Worm (Caenorhabditis elegans) whole organism, L4 larva: Measurements from ENCODE around the gene K08E4.3.

Experiments used
- F10B5.3 ChIP-seq: sonication (generic microtip); optimal IDR thresholded peaks from 2 replicates; lab custom pipeline; 2016; ENCODE audit warnings: mild to moderate bottlenecking, missing genetic modification characterization, missing compliant biosample characterization
- F26F4.8 ChIP-seq: fragments of 200-800 bp; sonication (Bioruptor generic); conservative IDR thresholded peaks from 2 replicates; pipeline ENCODE4 v1.3.6; 2022; ENCODE audit warnings: missing genetic modification characterization, missing compliant biosample characterization
- F37D6.2 ChIP-seq: sonication (generic microtip); optimal IDR thresholded peaks from 2 replicates; lab custom pipeline; 2016; ENCODE audit warnings: mild to moderate bottlenecking, missing genetic modification characterization, missing compliant biosample characterization
- F49E8.2 ChIP-seq: sonication (generic microtip); optimal IDR thresholded peaks from 2 replicates; lab custom pipeline; 2016; ENCODE audit warnings: missing compliant biosample characterization, mild to moderate bottlenecking, missing genetic modification characterization, borderline replicate concordance
- T26A8.4 ChIP-seq: fragments of 200-800 bp; sonication (Bioruptor generic); IDR thresholded peaks from 2 replicates; pipeline ENCODE4 v1.3.6; 2022; ENCODE audit warnings: missing genetic modification characterization, missing compliant biosample characterization
- Y75B8A.6 ChIP-seq: fragments of 200-800 bp; sonication (Bioruptor generic); IDR thresholded peaks from 2 replicates; pipeline ENCODE4 v1.3.6; 2022; ENCODE audit warnings: missing genetic modification reagents, missing genetic modification characterization, missing compliant biosample characterization
- ZK337.2 ChIP-seq: fragments of 200-800 bp; sonication (Bioruptor generic); IDR thresholded peaks from 2 replicates; pipeline ENCODE4 v1.3.6; 2022; ENCODE audit warnings: missing genetic modification reagents, missing genetic modification characterization, missing compliant biosample characterization
- arid-1 ChIP-seq: fragments of 200-800 bp; sonication (Bioruptor generic); conservative IDR thresholded peaks from 2 replicates; pipeline ENCODE4 v1.3.6; 2022; ENCODE audit warnings: missing genetic modification reagents, missing genetic modification characterization, missing compliant biosample characterization
- attf-4 ChIP-seq: sonication (generic microtip); optimal IDR thresholded peaks from 3 replicates; lab custom pipeline; 2017; ENCODE audit warnings: missing biosample characterization, missing genetic modification characterization
- ceh-28 ChIP-seq: fragments of 150-350 bp; optimal IDR thresholded peaks from 2 replicates; lab custom pipeline; 2014; ENCODE audit warnings: missing biosample characterization, missing genetic modification reagents, missing genetic modification characterization
- ceh-62 ChIP-seq: sonication (generic microtip); optimal IDR thresholded peaks from 2 replicates; lab custom pipeline; 2017; ENCODE audit warnings: missing biosample characterization, missing genetic modification characterization
- ceh-82 ChIP-seq: sonication (generic microtip); optimal IDR thresholded peaks from 2 replicates; lab custom pipeline; 2017; ENCODE audit warnings: missing biosample characterization, missing genetic modification characterization
- daf-12 ChIP-seq: fragments of 150-350 bp; optimal IDR thresholded peaks from 2 replicates; lab custom pipeline; 2014; ENCODE audit warnings: missing biosample characterization, missing genetic modification reagents, missing genetic modification characterization
- daf-8 ChIP-seq: fragments of 200-800 bp; sonication (Bioruptor generic); IDR thresholded peaks from 2 replicates; pipeline ENCODE4 v1.3.6; 2022; ENCODE audit warnings: missing genetic modification characterization, missing compliant biosample characterization
- dmd-8 ChIP-seq: fragments of 200-800 bp; sonication (Bioruptor generic); IDR thresholded peaks from 2 replicates; pipeline ENCODE4 v1.3.6; 2022; ENCODE audit warnings: missing genetic modification characterization, missing compliant biosample characterization
- dmd-9 ChIP-seq: fragments of 200-800 bp; sonication (Bioruptor generic); IDR thresholded peaks from 2 replicates; pipeline ENCODE4 v1.3.6; 2022; ENCODE audit warnings: missing genetic modification reagents, missing genetic modification characterization, missing compliant biosample characterization
- dve-1 ChIP-seq: sonication (generic microtip); optimal IDR thresholded peaks from 2 replicates; lab custom pipeline; 2017; ENCODE audit warnings: antibody characterized with exemption, mild to moderate bottlenecking, missing genetic modification characterization, missing compliant biosample characterization; ENCODE audit not compliant: insufficient read depth
- egl-43 ChIP-seq: fragments of 200-800 bp; sonication (Bioruptor generic); IDR thresholded peaks from 2 replicates; pipeline ENCODE4 v1.3.6; 2022; ENCODE audit warnings: missing genetic modification reagents, missing genetic modification characterization, missing compliant biosample characterization
- fkh-10 ChIP-seq: fragments of 150-350 bp; optimal IDR thresholded peaks from 2 replicates; lab custom pipeline; 2014; ENCODE audit warnings: missing biosample characterization, missing genetic modification reagents, missing genetic modification characterization
- fos-1 ChIP-seq: fragments of 150-350 bp; optimal IDR thresholded peaks from 2 replicates; lab custom pipeline; 2014; ENCODE audit warnings: missing biosample characterization, missing genetic modification characterization
- gei-8 ChIP-seq: fragments of 200-800 bp; sonication (Bioruptor generic); optimal IDR thresholded peaks from 2 replicates; lab custom pipeline; 2018; ENCODE audit warnings: mild to moderate bottlenecking, missing genetic modification characterization, missing compliant biosample characterization
- hlh-30 ChIP-seq: sonication (generic microtip); optimal IDR thresholded peaks from 2 replicates; lab custom pipeline; 2017; ENCODE audit warnings: antibody characterized with exemption, mild to moderate bottlenecking, missing genetic modification characterization, missing compliant biosample characterization; ENCODE audit not compliant: insufficient read depth
- lim-7 ChIP-seq: fragments of 200-800 bp; sonication (Bioruptor generic); IDR thresholded peaks from 2 replicates; pipeline ENCODE4 v1.3.6; 2022; ENCODE audit warnings: missing genetic modification characterization, missing compliant biosample characterization
- lin-38 ChIP-seq: fragments of 200-800 bp; sonication (Bioruptor generic); IDR thresholded peaks from 2 replicates; pipeline ENCODE4 v1.3.6; 2022; ENCODE audit warnings: missing genetic modification reagents, missing genetic modification characterization, missing compliant biosample characterization
- lir-3 ChIP-seq: sonication (generic microtip); optimal IDR thresholded peaks from 2 replicates; lab custom pipeline; 2016; ENCODE audit warnings: mild to moderate bottlenecking, missing genetic modification characterization, missing compliant biosample characterization
- mdl-1 ChIP-seq, 2 experiments: fragments of 150-350 bp in 1 of 2; sonication (generic microtip) in 1 of 2; optimal IDR thresholded peaks; 2 replicates each; lab custom pipeline; 2014 to 2017; ENCODE audit warnings: missing biosample characterization in 2 of 2, missing genetic modification characterization in 2 of 2
- mdt-29 ChIP-seq: fragments of 200-800 bp; sonication (Bioruptor generic); IDR thresholded peaks from 2 replicates; pipeline ENCODE4 v1.3.6; 2022; ENCODE audit warnings: missing genetic modification reagents, missing genetic modification characterization, missing compliant biosample characterization
- mep-1 ChIP-seq: fragments of 150-350 bp; sonication (generic microtip); optimal IDR thresholded peaks from 3 replicates; lab custom pipeline; 2014; ENCODE audit warnings: missing biosample characterization, missing genetic modification characterization
- mes-2 ChIP-seq: sonication (generic microtip); optimal IDR thresholded peaks from 2 replicates; lab custom pipeline; 2016; ENCODE audit warnings: missing genotype, mild to moderate bottlenecking, missing genetic modification characterization, missing compliant biosample characterization; ENCODE audit not compliant: poor library complexity, severe bottlenecking
- mxl-2 ChIP-seq: fragments of 200-800 bp; sonication (Bioruptor generic); conservative IDR thresholded peaks from 2 replicates; pipeline ENCODE4 v1.3.6; 2022; ENCODE audit warnings: missing genetic modification reagents, missing genetic modification characterization, missing compliant biosample characterization
- mxl-3 ChIP-seq: fragments of 200-800 bp; sonication (Bioruptor generic); optimal IDR thresholded peaks from 2 replicates; lab custom pipeline; 2018; ENCODE audit warnings: mild to moderate bottlenecking, missing genetic modification characterization, missing compliant biosample characterization
- nhr-11 ChIP-seq: fragments of 150-350 bp; optimal IDR thresholded peaks from 2 replicates; lab custom pipeline; 2014; ENCODE audit warnings: missing biosample characterization, missing genetic modification characterization
- nhr-237 ChIP-seq: sonication (generic microtip); optimal IDR thresholded peaks from 2 replicates; lab custom pipeline; 2017; ENCODE audit warnings: missing biosample characterization, missing genetic modification characterization
- nhr-48 ChIP-seq: sonication (generic microtip); optimal IDR thresholded peaks from 2 replicates; lab custom pipeline; 2016; ENCODE audit warnings: mild to moderate bottlenecking, missing genetic modification characterization, missing compliant biosample characterization
- nhr-6 ChIP-seq: fragments of 150-350 bp; optimal IDR thresholded peaks from 2 replicates; lab custom pipeline; 2014; ENCODE audit warnings: missing biosample characterization, missing genetic modification characterization
- nhr-76 ChIP-seq: fragments of 150-350 bp; optimal IDR thresholded peaks from 2 replicates; lab custom pipeline; 2014; ENCODE audit warnings: missing biosample characterization, missing genetic modification characterization
- pha-4 ChIP-seq, 2 experiments: fragments of 150-350 bp in 1 of 2; fragments of 200-800 bp in 1 of 2; sonication (Bioruptor generic) in 1 of 2; IDR thresholded peaks in 1 of 2; optimal IDR thresholded peaks in 1 of 2; 2 replicates each; pipeline versions ENCODE4 v1.3.6 to Lab custom; 2014 to 2022; ENCODE audit warnings: missing genetic modification characterization in 2 of 2, missing genetic modification reagents in 2 of 2, missing biosample characterization in 1 of 2, missing compliant biosample characterization in 1 of 2
- rbr-2 ChIP-seq: sonication (generic microtip); optimal IDR thresholded peaks from 2 replicates; lab custom pipeline; 2016; ENCODE audit warnings: missing genotype, missing genetic modification characterization, missing compliant biosample characterization
- saeg-2 ChIP-seq: fragments of 200-800 bp; sonication (Bioruptor generic); IDR thresholded peaks from 2 replicates; pipeline ENCODE4 v1.3.6; 2022; ENCODE audit warnings: missing genetic modification reagents, missing genetic modification characterization, missing compliant biosample characterization
- sdz-12 ChIP-seq: fragments of 200-800 bp; sonication (Bioruptor generic); optimal IDR thresholded peaks from 2 replicates; lab custom pipeline; 2018; ENCODE audit warnings: mild to moderate bottlenecking, missing genetic modification characterization, missing compliant biosample characterization
- skn-1 ChIP-seq: fragments of 150-350 bp; optimal IDR thresholded peaks from 2 replicates; lab custom pipeline; 2014; ENCODE audit warnings: missing biosample characterization, missing genetic modification characterization
- snpc-1.2 ChIP-seq: fragments of 200-800 bp; sonication (Bioruptor generic); IDR thresholded peaks from 2 replicates; pipeline ENCODE4 v1.3.6; 2022; ENCODE audit warnings: missing genetic modification reagents, missing genetic modification characterization, missing compliant biosample characterization
- snpc-4 ChIP-seq: fragments of 150-350 bp; optimal IDR thresholded peaks from 2 replicates; lab custom pipeline; 2014; ENCODE audit warnings: missing biosample characterization, missing genetic modification characterization
- spr-3 ChIP-seq: fragments of 200-800 bp; sonication (Bioruptor generic); optimal IDR thresholded peaks from 2 replicates; lab custom pipeline; 2018; ENCODE audit warnings: mild to moderate bottlenecking, missing genetic modification characterization, missing compliant biosample characterization
- tag-97 ChIP-seq: fragments of 200-800 bp; sonication (Bioruptor generic); IDR thresholded peaks from 2 replicates; pipeline ENCODE4 v1.3.6; 2022; ENCODE audit warnings: missing genetic modification characterization, missing compliant biosample characterization
- tra-1 ChIP-seq: fragments of 200-800 bp; sonication (Bioruptor generic); IDR thresholded peaks from 2 replicates; pipeline ENCODE4 v1.3.6; 2022; ENCODE audit warnings: missing genetic modification reagents, missing genetic modification characterization, missing compliant biosample characterization
- unc-62 ChIP-seq, 3 experiments: fragments of 150-350 bp in 1 of 3; sonication (generic microtip); optimal IDR thresholded peaks in 2 of 3; peaks in 1 of 3; 1 replicate in 1 of 3; 2 replicates in 2 of 3; lab custom pipeline; 2014 to 2017; ENCODE audit warnings: missing biosample characterization in 3 of 3, missing genetic modification characterization in 3 of 3, missing genetic modification reagents in 3 of 3, missing genotype in 1 of 3
- zag-1 ChIP-seq: fragments of 150-350 bp; optimal IDR thresholded peaks from 2 replicates; lab custom pipeline; 2014; ENCODE audit warnings: missing biosample characterization, missing genetic modification characterization
- zip-11 ChIP-seq: fragments of 200-800 bp; sonication (Bioruptor generic); IDR thresholded peaks from 2 replicates; pipeline ENCODE4 v1.3.6; 2022; ENCODE audit warnings: missing genetic modification characterization, missing compliant biosample characterization
- ztf-11 ChIP-seq: fragments of 150-350 bp; optimal IDR thresholded peaks from 2 replicates; lab custom pipeline; 2014; ENCODE audit warnings: missing biosample characterization, missing genetic modification characterization
- ztf-7 ChIP-seq: fragments of 150-350 bp; optimal IDR thresholded peaks from 2 replicates; lab custom pipeline; 2014; ENCODE audit warnings: missing biosample characterization, missing genetic modification characterization

The K08E4.3 gene

ce11 chrIV:12032383-12032782, 25.2 kb upstream of the K08E4.3 start (continued):
- TF ChIP-seq sdz-12 (GFP tag; lab: Kevin White, UChicago) (peak; percentile 49), fkh-10 (no peak), ztf-7 (tag; lab: Kevin White, UChicago) (peak; percentile 90), mes-2 (tag; lab: Kevin White, UChicago) (peak; percentile 74), dmd-9 (GFP tag; lab: Robert Waterston, UW) (0 out of 2 replicates have a peak, but pooled peaks have one; percentile 46), ceh-62 (tag; lab: Kevin White, UChicago) (no peak), lim-7 (GFP tag; lab: Robert Waterston, UW) (0 out of 2 replicates have a peak, but pooled peaks have one; percentile 15), mxl-3 (GFP tag; lab: Kevin White, UChicago) (peak; percentile 91), snpc-1.2 (GFP tag; lab: Robert Waterston, UW) (no peak), F10B5.3 (tag; lab: Kevin White, UChicago) (peak; percentile 42), fos-1 (tag; lab: Kevin White, UChicago) (peak; percentile 49), ceh-82 (no peak), tra-1 (peak; percentile 84; the same call in 1 of the 2 replicates), T26A8.4 (peak; percentile 90), ztf-11 (tag; lab: Kevin White, UChicago) (no peak), zag-1 (no peak), rbr-2 (tag; lab: Kevin White, UChicago) (peak; percentile 83), dmd-8 (GFP tag; lab: Robert Waterston, UW) (no peak), mdt-29 (GFP tag; lab: Robert Waterston, UW) (peak; percentile 88), arid-1 (GFP tag; lab: Robert Waterston, UW) (no peak), daf-12 (tag; lab: Kevin White, UChicago) (no peak), F37D6.2 (tag; lab: Kevin White, UChicago) (peak; percentile 23), daf-8 (no peak), unc-62 (GFP tag; optimal IDR thresholded peaks at IDR 0.05 in 1 of 2; lab: Kevin White, UChicago) (no peak), unc-62 (tag; optimal IDR thresholded peaks at IDR 0.05; lab: Kevin White, UChicago) (no peak), lin-38 (GFP tag; lab: Robert Waterston, UW) (peak; percentile 73), Y75B8A.6 (GFP tag; lab: Robert Waterston, UW) (no peak), attf-4 (no peak), ceh-28 (tag; lab: Kevin White, UChicago) (peak; percentile 85), mdl-1 (tag; optimal IDR thresholded peaks at IDR 0.05; lab: Kevin White, UChicago) (peak in 1 of 2 experiments; percentile 70), nhr-11 (peak; percentile 91), F49E8.2 (no peak), dve-1 (tag; lab: Kevin White, UChicago) (peak; percentile 96), pha-4 (GFP tag; IDR thresholded peaks at IDR 0.05; lab: Robert Waterston, UW) (peak; percentile 57; the same call in 1 of the 2 replicates), pha-4 (tag; optimal IDR thresholded peaks at IDR 0.05; lab: Kevin White, UChicago) (no peak), mep-1 (tag; lab: Kevin White, UChicago) (peak; percentile 94), ZK337.2 (no peak), nhr-48 (tag; lab: Kevin White, UChicago) (peak; percentile 94), skn-1 (tag; lab: Kevin White, UChicago) (peak; percentile 56), nhr-76 (tag; lab: Kevin White, UChicago) (no peak), nhr-6 (tag; lab: Kevin White, UChicago) (peak; percentile 66), saeg-2 (GFP tag; lab: Robert Waterston, UW) (peak; percentile 66), spr-3 (GFP tag; lab: Kevin White, UChicago) (no peak), gei-8 (peak; percentile 83), zip-11 (GFP tag; lab: Robert Waterston, UW) (no peak), mxl-2 (GFP tag; lab: Robert Waterston, UW) (no peak), nhr-237 (tag; lab: Kevin White, UChicago) (no peak), hlh-30 (peak; percentile 98), tag-97 (GFP tag; lab: Robert Waterston, UW) (no peak), F26F4.8 (GFP tag; lab: Robert Waterston, UW) (no peak), snpc-4 (tag; lab: Kevin White, UChicago) (no peak), egl-43 (peak; percentile 71), lir-3 (tag; lab: Kevin White, UChicago) (no peak)
